Worm (Caenorhabditis elegans) whole organism, L3 larva: ENCODE results near the gene C05A2.4.

Experiments used
- ceh-28 ChIP-seq: fragments of 150-350 bp; optimal IDR thresholded peaks from 2 replicates; lab custom pipeline; 2014; ENCODE audit warnings: missing biosample characterization, missing genetic modification reagents, missing genetic modification characterization
- fkh-10 ChIP-seq: sonication (generic microtip); optimal IDR thresholded peaks from 2 replicates; lab custom pipeline; 2017; ENCODE audit warnings: missing biosample characterization, missing genetic modification reagents, missing genetic modification characterization
- fos-1 ChIP-seq: fragments of 150-350 bp; optimal IDR thresholded peaks from 2 replicates; lab custom pipeline; 2014; ENCODE audit warnings: missing biosample characterization, missing genetic modification characterization
- nhr-25 ChIP-seq: sonication (generic microtip); optimal IDR thresholded peaks from 2 replicates; lab custom pipeline; 2017; ENCODE audit warnings: missing biosample characterization, missing genetic modification characterization
- skn-1 ChIP-seq: fragments of 150-350 bp; optimal IDR thresholded peaks from 2 replicates; lab custom pipeline; 2014; ENCODE audit warnings: missing biosample characterization, missing genetic modification characterization
- ztf-4 ChIP-seq: fragments of 150-350 bp; optimal IDR thresholded peaks from 2 replicates; lab custom pipeline; 2014; ENCODE audit warnings: missing biosample characterization, missing genetic modification characterization

DNA sequence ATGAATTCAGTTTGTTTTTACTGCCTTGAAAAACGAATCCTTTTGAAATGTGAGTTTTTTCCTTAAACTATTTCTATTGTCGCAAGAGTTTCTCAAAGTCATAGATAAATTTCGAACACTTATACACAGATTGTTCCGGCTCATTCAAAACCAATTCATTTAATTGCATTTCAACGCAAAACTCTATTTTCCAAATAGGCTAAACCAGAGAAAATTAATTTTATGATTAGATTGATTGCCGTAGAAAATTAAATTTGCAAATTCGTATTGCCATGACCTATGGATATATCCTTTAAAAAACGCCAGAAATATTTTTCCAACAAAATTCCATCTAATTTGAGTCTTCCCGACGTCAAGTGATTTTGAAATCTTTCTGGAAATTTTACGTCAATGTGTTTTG, 19.3 kb upstream of the C05A2.4 start:
- TF ChIP-seq fkh-10 (GFP tag; lab: Kevin White, UChicago) (no peak), ztf-4 (tag; lab: Kevin White, UChicago) (no peak), skn-1 (tag; lab: Kevin White, UChicago) (no peak), fos-1 (tag; lab: Kevin White, UChicago) (no peak), ceh-28 (tag; lab: Kevin White, UChicago) (no peak), nhr-25 (tag; lab: Kevin White, UChicago) (no peak)
